Worm (Caenorhabditis elegans) whole organism, mixed stage, embryonic: Measurements from ENCODE around the gene Y51A2D.8.

Experiments used
- blmp-1 ChIP-seq: fragments of 150-350 bp; optimal IDR thresholded peaks from 2 replicates; lab custom pipeline; 2014; ENCODE audit warnings: missing biosample characterization, missing genetic modification characterization
- ceh-39 ChIP-seq: fragments of 150-350 bp; optimal IDR thresholded peaks from 2 replicates; lab custom pipeline; 2014; ENCODE audit warnings: missing biosample characterization, missing genetic modification characterization
- cnd-1 ChIP-seq: fragments of 200-800 bp; sonication (Bioruptor generic); optimal IDR thresholded peaks from 2 replicates; lab custom pipeline; 2018; ENCODE audit warnings: mild to moderate bottlenecking, missing genetic modification characterization, missing compliant biosample characterization
- elt-1 ChIP-seq: sonication (generic microtip); optimal IDR thresholded peaks from 2 replicates; lab custom pipeline; 2017; ENCODE audit warnings: missing genetic modification characterization, mild to moderate bottlenecking, missing compliant biosample characterization, antibody characterized with exemption, moderate library complexity, borderline replicate concordance; ENCODE audit not compliant: insufficient read depth
- elt-3 ChIP-seq: fragments of 150-350 bp; optimal IDR thresholded peaks from 2 replicates; lab custom pipeline; 2014; ENCODE audit warnings: missing biosample characterization, missing genetic modification characterization
- ham-2 ChIP-seq: fragments of 200-800 bp; sonication (Bioruptor generic); optimal IDR thresholded peaks from 2 replicates; lab custom pipeline; 2018; ENCODE audit warnings: mild to moderate bottlenecking, missing genetic modification characterization, missing compliant biosample characterization
- nhr-12 ChIP-seq: fragments of 150-350 bp; optimal IDR thresholded peaks from 2 replicates; lab custom pipeline; 2014; ENCODE audit warnings: missing biosample characterization, missing genetic modification characterization
- nhr-237 ChIP-seq: fragments of 150-350 bp; optimal IDR thresholded peaks from 2 replicates; lab custom pipeline; 2014; ENCODE audit warnings: missing biosample characterization, missing genetic modification characterization
- nhr-28 ChIP-seq: fragments of 150-350 bp; optimal IDR thresholded peaks from 2 replicates; lab custom pipeline; 2014; ENCODE audit warnings: missing biosample characterization, missing genetic modification characterization
- nhr-76 ChIP-seq: sonication (generic microtip); optimal IDR thresholded peaks from 2 replicates; lab custom pipeline; 2017; ENCODE audit warnings: missing biosample characterization, missing genetic modification characterization
- pha-4 ChIP-seq: fragments of 150-350 bp; optimal IDR thresholded peaks from 2 replicates; lab custom pipeline; 2018; ENCODE audit warnings: missing biosample characterization, missing genetic modification reagents, missing genetic modification characterization
- snpc-4 ChIP-seq: fragments of 150-350 bp; optimal IDR thresholded peaks from 2 replicates; lab custom pipeline; 2014; ENCODE audit warnings: missing biosample characterization, missing genetic modification characterization

- no peak for TF ChIP-seq nhr-28 (tag; lab: Kevin White, UChicago)
- no peak for TF ChIP-seq nhr-76 (tag; lab: Kevin White, UChicago)
- TF ChIP-seq nhr-12, result no peak
- TF ChIP-seq ham-2 (GFP tag; lab: Kevin White, UChicago), result no peak
- no peak for TF ChIP-seq elt-3 (tag; lab: Kevin White, UChicago)
- TF ChIP-seq blmp-1 (tag; lab: Kevin White, UChicago), result no peak
- no peak for TF ChIP-seq snpc-4 (tag; lab: Kevin White, UChicago)
- TF ChIP-seq cnd-1 (tag; lab: Kevin White, UChicago), result no peak
- TF ChIP-seq ceh-39, result no peak
- no peak for TF ChIP-seq nhr-237 (tag; lab: Kevin White, UChicago)
- no peak for TF ChIP-seq pha-4 (tag; lab: Kevin White, UChicago)
- TF ChIP-seq elt-1, result no peak
Observed at ce11 chrV:18592448-18592847, 38.8 kb upstream of the Y51A2D.8 start, which contains the start of gene grdn-1.
